Fruit fly (Drosophila melanogaster) whole organism, embryonic: ENCODE measurements around the gene Dpm3.

ENCODE experiments used
- ATbp ChIP-seq: fragments of 200-800 bp; sonication (Bioruptor generic); optimal IDR thresholded peaks from 2 replicates; lab custom pipeline; 2017; ENCODE audit warnings: missing biosample characterization, mild to moderate bottlenecking, missing genetic modification characterization, missing genetic modification reagents
- Adf1 ChIP-seq: fragments of 200-800 bp; sonication (Bioruptor generic); IDR thresholded peaks from 2 replicates; pipeline ENCODE4 v1.3.6; 2022; ENCODE audit warnings: missing biosample characterization, missing genetic modification characterization
- CG10209 ChIP-seq: fragments of 200-800 bp; sonication (Bioruptor generic); optimal IDR thresholded peaks from 3 replicates; lab custom pipeline; 2017; ENCODE audit warnings: missing biosample characterization, mild to moderate bottlenecking, missing genetic modification characterization, missing genetic modification reagents
- CG10274 ChIP-seq: fragments of 200-800 bp; sonication (Bioruptor generic); optimal IDR thresholded peaks from 3 replicates; lab custom pipeline; 2017; ENCODE audit warnings: missing biosample characterization, mild to moderate bottlenecking, missing genetic modification characterization
- CG11247 ChIP-seq: fragments of 200-800 bp; sonication (Bioruptor generic); IDR thresholded peaks from 2 replicates; pipeline ENCODE4 v1.3.6; 2022; ENCODE audit warnings: missing biosample characterization, missing genetic modification characterization
- CG12155 ChIP-seq: fragments of 200-800 bp; sonication (Bioruptor generic); optimal IDR thresholded peaks from 3 replicates; lab custom pipeline; 2016; ENCODE audit warnings: missing biosample characterization, missing genetic modification characterization
- CG14050 ChIP-seq: fragments of 200-800 bp; sonication (Bioruptor generic); IDR thresholded peaks from 3 replicates; pipeline ENCODE4 v1.3.6; 2022; ENCODE audit warnings: missing biosample characterization, missing genetic modification characterization
- CG15011 ChIP-seq: fragments of 200-800 bp; sonication (Bioruptor generic); optimal IDR thresholded peaks from 3 replicates; lab custom pipeline; 2018; ENCODE audit warnings: missing biosample characterization, mild to moderate bottlenecking, missing genetic modification characterization
- CG15601 ChIP-seq: fragments of 200-800 bp; sonication (Bioruptor generic); optimal IDR thresholded peaks from 3 replicates; lab custom pipeline; 2019; ENCODE audit warnings: missing biosample characterization, mild to moderate bottlenecking, missing genetic modification characterization, moderate library complexity
- CG17186 ChIP-seq: fragments of 200-800 bp; sonication (Bioruptor generic); optimal IDR thresholded peaks from 3 replicates; lab custom pipeline; 2017; ENCODE audit warnings: missing biosample characterization, missing genetic modification reagents, missing genetic modification characterization
- CG17328 ChIP-seq: fragments of 200-800 bp; sonication (Bioruptor generic); IDR thresholded peaks from 2 replicates; pipeline ENCODE4 v1.3.6; 2022; ENCODE audit warnings: missing biosample characterization, missing genetic modification characterization
- CG17361 ChIP-seq: fragments of 200-800 bp; sonication (Bioruptor generic); IDR thresholded peaks from 3 replicates; pipeline ENCODE4 v1.3.6; 2022; ENCODE audit warnings: missing biosample characterization, missing genetic modification characterization
- CG17568 ChIP-seq: fragments of 200-800 bp; sonication (Bioruptor generic); optimal IDR thresholded peaks from 2 replicates; lab custom pipeline; 2018; ENCODE audit warnings: missing biosample characterization, mild to moderate bottlenecking, missing genetic modification characterization, moderate library complexity
- CG17829 ChIP-seq: fragments of 200-800 bp; optimal IDR thresholded peaks from 2 replicates; lab custom pipeline; 2019; ENCODE audit warnings: missing biosample characterization, mild to moderate bottlenecking, missing genetic modification characterization, moderate library complexity
- CG30403 ChIP-seq: fragments of 200-800 bp; sonication (Bioruptor generic); optimal IDR thresholded peaks from 3 replicates; lab custom pipeline; 2016; ENCODE audit warnings: missing biosample characterization, missing genetic modification characterization
- CG31224 ChIP-seq: fragments of 200-800 bp; sonication (Bioruptor generic); IDR thresholded peaks from 2 replicates; pipeline ENCODE4 v1.3.6; 2022; ENCODE audit warnings: missing biosample characterization, missing genetic modification characterization
- CG5245 ChIP-seq: fragments of 200-800 bp; sonication (Bioruptor generic); optimal IDR thresholded peaks from 3 replicates; lab custom pipeline; 2016; ENCODE audit warnings: missing biosample characterization, missing genetic modification characterization
- CG6654 ChIP-seq: fragments of 200-800 bp; sonication (Bioruptor generic); optimal IDR thresholded peaks from 2 replicates; lab custom pipeline; 2017; ENCODE audit warnings: missing biosample characterization, mild to moderate bottlenecking, missing genetic modification characterization
- CG6813 ChIP-seq: fragments of 200-800 bp; sonication (Bioruptor generic); optimal IDR thresholded peaks from 2 replicates; lab custom pipeline; 2017; ENCODE audit warnings: missing biosample characterization, missing genetic modification characterization, mild to moderate bottlenecking, moderate library complexity, missing genetic modification reagents
- CG7928 ChIP-seq: fragments of 200-800 bp; sonication (Bioruptor generic); optimal IDR thresholded peaks from 2 replicates; lab custom pipeline; 2017; ENCODE audit warnings: missing biosample characterization, mild to moderate bottlenecking, missing genetic modification characterization
- CG8944 ChIP-seq: fragments of 200-800 bp; sonication (Bioruptor generic); optimal IDR thresholded peaks from 3 replicates; lab custom pipeline; 2016; ENCODE audit warnings: missing biosample characterization, missing genetic modification characterization
- E2f2 ChIP-seq: fragments of 200-800 bp; sonication (Bioruptor generic); IDR thresholded peaks from 2 replicates; pipeline ENCODE4 v1.3.6; 2022; ENCODE audit warnings: missing biosample characterization, missing genetic modification characterization
- HmgZ ChIP-seq: fragments of 200-800 bp; sonication (Bioruptor generic); optimal IDR thresholded peaks from 2 replicates; lab custom pipeline; 2018; ENCODE audit warnings: missing biosample characterization, mild to moderate bottlenecking, missing genetic modification characterization
- Hsf ChIP-seq: fragments of 200-800 bp; sonication (Bioruptor generic); optimal IDR thresholded peaks from 3 replicates; lab custom pipeline; 2016; ENCODE audit warnings: missing biosample characterization, missing genetic modification characterization
- Oaz ChIP-seq: fragments of 200-800 bp; sonication (Bioruptor generic); IDR thresholded peaks from 2 replicates; pipeline ENCODE4 v1.3.6; 2022; ENCODE audit warnings: missing biosample characterization, missing genetic modification characterization
- Ravus ChIP-seq: fragments of 200-800 bp; sonication (Bioruptor generic); IDR thresholded peaks from 2 replicates; pipeline ENCODE4 v1.3.6; 2022; ENCODE audit warnings: missing biosample characterization, missing genetic modification characterization
- ash1 ChIP-seq: fragments of 200-800 bp; sonication (Bioruptor generic); optimal IDR thresholded peaks from 2 replicates; lab custom pipeline; 2018; ENCODE audit warnings: missing biosample characterization, mild to moderate bottlenecking, missing genetic modification characterization
- cg ChIP-seq: fragments of 200-800 bp; sonication (Bioruptor generic); optimal IDR thresholded peaks from 3 replicates; lab custom pipeline; 2019; ENCODE audit warnings: missing biosample characterization, mild to moderate bottlenecking, missing genetic modification characterization, moderate library complexity
- cwo ChIP-seq: fragments of 200-800 bp; sonication (Bioruptor generic); optimal IDR thresholded peaks from 3 replicates; lab custom pipeline; 2017; ENCODE audit warnings: missing biosample characterization, missing genetic modification characterization, mild to moderate bottlenecking, moderate library complexity, missing genetic modification reagents
- dan ChIP-seq: fragments of 200-800 bp; sonication (Bioruptor generic); IDR thresholded peaks from 2 replicates; pipeline ENCODE4 v1.3.6; 2022; ENCODE audit warnings: missing biosample characterization, missing genetic modification characterization
- dysf ChIP-seq: fragments of 200-800 bp; sonication (Bioruptor generic); IDR thresholded peaks from 3 replicates; pipeline ENCODE4 v1.3.6; 2022; ENCODE audit warnings: missing biosample characterization, missing genetic modification characterization
- ems ChIP-seq: fragments of 200-800 bp; sonication (Bioruptor generic); optimal IDR thresholded peaks from 3 replicates; lab custom pipeline; 2016; ENCODE audit warnings: missing biosample characterization, missing genetic modification characterization
- gcm ChIP-seq: fragments of 200-800 bp; sonication (Bioruptor generic); optimal IDR thresholded peaks from 2 replicates; lab custom pipeline; 2019; ENCODE audit warnings: missing biosample characterization, mild to moderate bottlenecking, missing genetic modification characterization, moderate library complexity
- gro ChIP-seq: fragments of 200-800 bp; sonication (Bioruptor generic); optimal IDR thresholded peaks from 2 replicates; lab custom pipeline; 2016; ENCODE audit warnings: missing biosample characterization, missing genetic modification characterization
- her ChIP-seq: fragments of 200-800 bp; sonication (Bioruptor generic); optimal IDR thresholded peaks from 2 replicates; lab custom pipeline; 2016; ENCODE audit warnings: missing biosample characterization, missing genetic modification characterization
- ind ChIP-seq: fragments of 200-800 bp; sonication (Bioruptor generic); optimal IDR thresholded peaks from 3 replicates; lab custom pipeline; 2016; ENCODE audit warnings: missing biosample characterization, missing genetic modification characterization
- klu ChIP-seq: fragments of 200-800 bp; sonication (Bioruptor generic); IDR thresholded peaks from 2 replicates; pipeline ENCODE4 v1.3.6; 2022; ENCODE audit warnings: missing biosample characterization, missing genetic modification characterization
- mam ChIP-seq: fragments of 200-800 bp; sonication (Bioruptor generic); optimal IDR thresholded peaks from 3 replicates; lab custom pipeline; 2016; ENCODE audit warnings: missing biosample characterization, missing genetic modification characterization
- pan ChIP-seq, 4 experiments: fragments of >200 bp in 3 of 4; fragments of 200-800 bp in 1 of 4; sonication (Bioruptor generic) in 1 of 4; optimal IDR thresholded peaks in 3 of 4; IDR thresholded peaks in 1 of 4; 2 replicates each; pipeline versions ENCODE4 v1.3.6 to Lab custom; 2017 to 2022; ENCODE audit warnings: missing biosample characterization in 2 of 4, missing genetic modification characterization in 2 of 4, mixed read lengths in 1 of 4
- pnt ChIP-seq: fragments of 200-800 bp; sonication (Bioruptor generic); optimal IDR thresholded peaks from 3 replicates; lab custom pipeline; 2016; ENCODE audit warnings: missing biosample characterization, missing genetic modification characterization
- scrt ChIP-seq: fragments of 200-800 bp; sonication (Bioruptor generic); optimal IDR thresholded peaks from 2 replicates; lab custom pipeline; 2018; ENCODE audit warnings: missing biosample characterization, mild to moderate bottlenecking, missing genetic modification characterization, moderate library complexity
- seq ChIP-seq: fragments of 200-800 bp; sonication (Bioruptor generic); IDR thresholded peaks from 2 replicates; pipeline ENCODE4 v1.3.6; 2022; ENCODE audit warnings: missing biosample characterization, missing genetic modification characterization
- slbo ChIP-seq: fragments of 200-800 bp; sonication (Bioruptor generic); IDR thresholded peaks from 2 replicates; pipeline ENCODE4 v1.3.6; 2022; ENCODE audit warnings: missing biosample characterization, missing genetic modification characterization
- tap ChIP-seq: fragments of 200-800 bp; optimal IDR thresholded peaks from 3 replicates; lab custom pipeline; 2019; ENCODE audit warnings: missing biosample characterization, mild to moderate bottlenecking, missing genetic modification characterization, moderate library complexity
- tio ChIP-seq: fragments of 200-800 bp; sonication (Bioruptor generic); optimal IDR thresholded peaks from 2 replicates; lab custom pipeline; 2017; ENCODE audit warnings: missing biosample characterization, missing genetic modification characterization, inconsistent platforms
- usp ChIP-seq: fragments of >200 bp; optimal IDR thresholded peaks from 2 replicates; lab custom pipeline; 2017; ENCODE audit warnings: missing biosample characterization, missing genetic modification characterization
- zen ChIP-seq: fragments of 200-800 bp; sonication (Bioruptor generic); optimal IDR thresholded peaks from 3 replicates; lab custom pipeline; 2018; ENCODE audit warnings: missing biosample characterization, mild to moderate bottlenecking, missing genetic modification characterization, moderate library complexity
- zen2 ChIP-seq: fragments of 200-800 bp; sonication (Bioruptor generic); IDR thresholded peaks from 3 replicates; pipeline ENCODE4 v1.3.6; 2022; ENCODE audit warnings: missing biosample characterization, missing genetic modification characterization; ENCODE audit not compliant: partially characterized antibody

The Dpm3 gene

DNA sequence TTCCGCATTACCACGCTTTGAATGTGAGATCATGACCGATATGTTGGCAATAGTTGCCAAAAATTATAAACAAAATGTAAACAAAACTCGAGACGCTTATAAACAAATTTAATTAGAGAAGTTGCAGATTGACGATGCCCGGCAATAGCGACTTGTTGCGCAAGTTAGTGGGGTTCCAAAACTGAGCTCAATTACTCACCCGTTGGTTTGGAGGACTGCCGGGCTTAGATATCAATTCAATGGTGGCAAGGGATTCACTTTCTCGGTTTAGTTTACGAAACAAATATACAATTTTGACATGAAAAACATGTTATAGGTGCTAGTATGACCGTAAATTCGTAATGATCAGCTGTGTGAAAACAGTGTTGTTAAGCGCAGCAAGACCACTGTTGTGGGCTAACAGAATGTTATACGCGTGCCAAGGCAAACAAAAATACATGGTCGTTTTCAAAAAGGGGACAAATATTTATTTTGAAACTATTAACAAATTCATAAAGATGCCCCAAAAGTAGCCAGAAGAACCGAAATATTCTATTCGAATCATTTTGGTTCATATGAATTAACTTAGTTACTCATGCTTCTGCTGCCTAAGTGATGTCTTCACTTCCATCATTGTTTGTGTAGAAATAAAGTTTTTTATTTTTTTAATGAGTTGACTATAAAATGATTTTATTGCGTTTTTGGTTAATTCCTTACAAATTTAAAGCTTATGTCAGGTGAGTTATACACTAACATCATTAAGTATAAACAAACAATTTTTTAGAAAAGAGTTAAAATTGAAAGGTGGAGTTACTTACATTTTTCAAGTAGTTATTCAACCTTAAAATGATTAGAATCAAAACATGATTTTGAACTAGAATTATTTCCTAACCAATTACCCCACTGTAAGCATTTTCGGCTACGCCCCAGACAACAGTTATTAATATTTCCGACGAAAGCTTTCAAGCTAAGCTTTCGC lies 36.0 kb downstream of the Dpm3 start, which contains the start of gene Elp6 (continued):
- peak; percentile 38 for TF ChIP-seq CG17568 (GFP tag; lab: Kevin White, UChicago)
- TF ChIP-seq CG15011 (GFP tag; lab: Kevin White, UChicago), result peak; percentile 64
- peak; percentile 46; the same call in 1 of the 2 replicates for TF ChIP-seq seq (GFP tag; lab: Robert Waterston, UW)
- TF ChIP-seq E2f2 (GFP tag; lab: Robert Waterston, UW), result peak; percentile 17; the same call in 1 of the 2 replicates
- TF ChIP-seq cwo, result peak; percentile 59
- peak; percentile 47; the same call in 1 of the 2 replicates for TF ChIP-seq klu (GFP tag; lab: Robert Waterston, UW)
- TF ChIP-seq Hsf (GFP tag; lab: Kevin White, UChicago), result peak; percentile 75
- TF ChIP-seq CG8944 (GFP tag; lab: Kevin White, UChicago), result peak; percentile 41
- peak; percentile 90 for TF ChIP-seq CG17361
- peak; percentile 32 for TF ChIP-seq CG12155
- TF ChIP-seq pnt, result peak; percentile 9
- peak; percentile 60 for TF ChIP-seq CG17328 (GFP tag; lab: Robert Waterston, UW)
- TF ChIP-seq CG15601, result no peak
- TF ChIP-seq CG7928 (GFP tag; lab: Kevin White, UChicago), result peak; percentile 46
- no peak for TF ChIP-seq CG17186 (GFP tag; lab: Kevin White, UChicago)
- no peak for TF ChIP-seq CG17829 (tag; lab: Kevin White, UChicago)
- TF ChIP-seq dan, result no peak
- no peak for TF ChIP-seq Adf1 (GFP tag; lab: Robert Waterston, UW)
- peak; percentile 68 for TF ChIP-seq ind (GFP tag; lab: Kevin White, UChicago)
- TF ChIP-seq HmgZ, result no peak
- TF ChIP-seq tap, result peak; percentile 47
- TF ChIP-seq mam (GFP tag; lab: Kevin White, UChicago), result peak; percentile 63
- TF ChIP-seq gcm (GFP tag; lab: Kevin White, UChicago), result no peak
- TF ChIP-seq Ravus, result no peak; the same call in 1 of the 2 replicates
- peak; percentile 34 for TF ChIP-seq CG6654
- peak; percentile 87 for TF ChIP-seq CG30403 (GFP tag; lab: Kevin White, UChicago)
- TF ChIP-seq ash1 (GFP tag; lab: Kevin White, UChicago), result no peak
- no peak for TF ChIP-seq cg (GFP tag; lab: Kevin White, UChicago)
- peak; percentile 82 for TF ChIP-seq tio
- peak; percentile 76 for TF ChIP-seq dysf
- TF ChIP-seq zen2, result no peak
- peak; percentile 29 for TF ChIP-seq CG10274 (GFP tag; lab: Kevin White, UChicago)
- no peak; the same call in 1 of the 2 replicates for TF ChIP-seq CG31224
- TF ChIP-seq ems (GFP tag; lab: Kevin White, UChicago), result peak; percentile 38
- TF ChIP-seq CG14050, result peak; percentile 18; the same call in 1 of the 3 replicates
- peak; percentile 55 for TF ChIP-seq CG11247 (GFP tag; lab: Robert Waterston, UW)
- no peak for TF ChIP-seq zen (tag; lab: Kevin White, UChicago)
- TF ChIP-seq slbo (GFP tag; lab: Robert Waterston, UW), result peak; percentile 88
- TF ChIP-seq CG5245 (GFP tag; lab: Kevin White, UChicago), result peak; percentile 27
- no peak for TF ChIP-seq her (GFP tag; lab: Kevin White, UChicago)
- TF ChIP-seq usp (GFP tag; lab: Kevin White, UChicago), result no peak
- TF ChIP-seq CG10209 (GFP tag; lab: Kevin White, UChicago), result peak; percentile 73
- TF ChIP-seq Oaz, result no peak
- TF ChIP-seq pan (optimal IDR thresholded peaks at IDR 0.05; lab: Kevin White, UChicago), result no peak
- TF ChIP-seq pan (GFP tag; optimal IDR thresholded peaks at IDR 0.05 in 1 of 2, IDR thresholded peaks at IDR 0.05 in 1 of 2), result peak in 1 of 2 experiments; percentile 64
- peak; percentile 68 for TF ChIP-seq scrt (GFP tag; lab: Kevin White, UChicago)
- peak; percentile 44 for TF ChIP-seq gro
- TF ChIP-seq CG6813, result peak; percentile 14
- TF ChIP-seq ATbp, result peak; percentile 42
